Worm (Caenorhabditis elegans): ENCODE measurements around the gene cyp-14A4.

cyp-14A4 gene

DNA sequence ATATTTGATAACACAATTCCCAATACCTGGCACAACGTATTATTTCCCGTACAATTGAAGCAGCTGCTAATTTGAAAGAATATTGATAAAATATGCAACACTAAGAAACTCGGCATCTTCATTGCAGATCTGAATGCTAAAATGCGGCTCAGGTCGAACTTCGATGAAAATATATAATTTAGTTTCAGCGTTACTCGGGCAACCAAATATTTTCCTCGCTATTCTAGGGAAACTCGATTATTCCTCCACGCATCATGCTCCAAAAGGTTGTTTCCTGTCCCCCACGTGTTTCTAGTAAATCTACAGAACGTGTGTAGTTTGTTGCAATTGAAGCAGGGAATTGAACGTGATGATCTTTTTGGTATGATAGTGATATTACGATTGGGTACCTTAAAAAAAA is 34.9 kb downstream of the cyp-14A4 start:
- TF ChIP-seq ces-1 (GFP tag; optimal IDR thresholded peaks at IDR 0.05) (no peak), elt-3 (tag; optimal IDR thresholded peaks at IDR 0.05) (no peak), drap-1 (GFP tag; optimal IDR thresholded peaks at IDR 0.05) (no peak), nhr-237 (tag; optimal IDR thresholded peaks at IDR 0.05) (no peak), M03D4.4 (tag; optimal IDR thresholded peaks at IDR 0.05) (no peak), bed-3 (GFP tag; optimal IDR thresholded peaks at IDR 0.05) (no peak)

- TF ChIP-seq M03D4.4 (tag; optimal IDR thresholded peaks at IDR 0.05) = no peak
- TF ChIP-seq elt-1 (tag; optimal IDR thresholded peaks at IDR 0.05; ENCODE audit: borderline replicate concordance, insufficient read depth) = peak; percentile 38
Observed at ce11 chrX:13248265-13248664, 35.7 kb downstream of the cyp-14A4 start, which contains the start of gene K08H2.7. TSS of gene K08H2.7 (minus strand) at chrX:13248437.

ce11 chrX:13247614-13248013 is 36.4 kb downstream of the cyp-14A4 start:
- TF ChIP-seq cnd-1 (tag; optimal IDR thresholded peaks at IDR 0.05) (no peak), sptf-1 (tag; optimal IDR thresholded peaks at IDR 0.05) (no peak), unc-39 (tag; optimal IDR thresholded peaks at IDR 0.05) (no peak), mab-5 (tag; optimal IDR thresholded peaks at IDR 0.05) (no peak), lin-13 (tag; optimal IDR thresholded peaks at IDR 0.05) (no peak), hlh-1 (tag; optimal IDR thresholded peaks at IDR 0.05) (no peak), bed-3 (GFP tag; optimal IDR thresholded peaks at IDR 0.05) (no peak), unc-62 (GFP tag; optimal IDR thresholded peaks at IDR 0.05) (no peak), zip-8 (tag; optimal IDR thresholded peaks at IDR 0.05) (no peak), unc-120 (tag; optimal IDR thresholded peaks at IDR 0.05; ENCODE audit: poor library complexity, severe bottlenecking) (no peak), mep-1 (tag; optimal IDR thresholded peaks at IDR 0.05) (no peak), nhr-237 (tag; optimal IDR thresholded peaks at IDR 0.05) (no peak), lin-32 (GFP tag; optimal IDR thresholded peaks at IDR 0.05) (no peak)

DNA sequence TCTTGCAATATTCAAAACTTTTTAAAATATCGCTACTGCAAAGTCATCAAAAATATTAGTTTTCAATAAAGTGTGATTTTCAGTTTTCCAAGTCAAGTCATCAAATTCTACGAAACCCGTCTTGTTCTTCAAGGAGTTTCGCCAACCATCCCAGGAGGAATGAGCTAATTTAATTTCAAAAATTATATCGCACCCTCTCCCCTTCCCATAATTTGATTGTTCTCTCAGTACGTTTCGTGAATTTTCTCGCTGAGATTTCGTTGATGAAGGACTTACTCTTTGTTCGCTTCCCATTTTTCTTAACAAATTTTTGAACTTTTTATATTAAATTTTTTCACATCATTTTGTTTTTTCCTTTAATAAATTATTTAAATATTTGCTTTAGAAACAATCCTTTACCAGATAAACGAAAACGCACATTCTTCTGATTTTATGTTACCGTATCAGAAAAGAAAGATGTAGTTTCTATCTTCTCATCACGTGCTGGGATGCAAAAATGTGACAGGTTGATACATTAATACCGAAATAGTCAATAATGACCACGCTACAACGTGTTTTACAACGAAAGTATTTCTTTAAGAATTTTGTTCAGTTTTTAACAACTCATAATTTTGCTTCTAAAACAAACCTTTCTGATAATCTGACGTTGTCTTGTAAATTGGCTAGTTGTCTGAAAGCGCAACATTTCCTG is 37.2 kb downstream of the cyp-14A4 start:
- TF ChIP-seq blmp-1 (tag; optimal IDR thresholded peaks at IDR 0.05) = no peak
- TF ChIP-seq ces-1 (GFP tag; optimal IDR thresholded peaks at IDR 0.05) = peak; percentile 99

- TF ChIP-seq mep-1 (tag; optimal IDR thresholded peaks at IDR 0.05) (no peak), zip-8 (tag; optimal IDR thresholded peaks at IDR 0.05) (no peak), lsy-2 (tag; optimal IDR thresholded peaks at IDR 0.05) (no peak), nhr-2 (tag; optimal IDR thresholded peaks at IDR 0.05) (no peak), mls-2 (tag; optimal IDR thresholded peaks at IDR 0.05) (no peak)
Observed at ce11 chrX:13245090-13245489, 38.9 kb downstream of the cyp-14A4 start, which contains the start of gene hpl-1. TSS of gene hpl-1 (plus strand) at chrX:13245390.

DNA sequence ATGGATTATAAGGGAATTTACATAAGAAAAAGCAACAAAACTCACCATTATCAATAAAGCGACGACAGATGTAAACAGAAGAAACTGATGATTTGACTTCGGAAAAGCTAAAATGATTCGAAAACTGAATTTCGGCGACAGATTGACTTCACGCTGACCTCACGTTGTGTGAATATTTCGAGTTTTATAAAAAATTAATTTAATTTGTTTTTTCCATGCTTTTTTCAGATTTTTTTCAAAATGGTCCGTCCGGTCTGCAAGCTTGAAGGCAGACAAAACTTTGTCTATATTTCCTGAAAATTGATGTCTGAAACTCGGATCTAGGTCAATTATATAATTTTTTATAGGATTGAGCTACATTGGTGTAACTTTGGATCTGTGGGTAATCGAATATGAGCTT is 41.8 kb downstream of the cyp-14A4 start, which contains the start of gene K08H2.5:
Gene K08H2.5, minus strand, starts transcription at position 101 of the 400 bp plus-strand sequence.
- TF ChIP-seq nhr-76 (tag; optimal IDR thresholded peaks at IDR 0.05) (no peak), nhr-12 (tag; optimal IDR thresholded peaks at IDR 0.05) (no peak), elt-3 (tag; optimal IDR thresholded peaks at IDR 0.05) (no peak), hlh-1 (tag; optimal IDR thresholded peaks at IDR 0.05) (no peak), snpc-4 (tag; optimal IDR thresholded peaks at IDR 0.05) (no peak), mls-2 (tag; optimal IDR thresholded peaks at IDR 0.05) (no peak), zip-8 (tag; optimal IDR thresholded peaks at IDR 0.05) (no peak), sem-2 (GFP tag; optimal IDR thresholded peaks at IDR 0.05) (no peak), ceh-39 (tag; optimal IDR thresholded peaks at IDR 0.05) (no peak), mep-1 (tag; optimal IDR thresholded peaks at IDR 0.05) (no peak), drap-1 (GFP tag; optimal IDR thresholded peaks at IDR 0.05) (no peak), tbx-8 (GFP tag; optimal IDR thresholded peaks at IDR 0.05) (no peak), mab-5 (tag; optimal IDR thresholded peaks at IDR 0.05) (no peak), ceh-83 (GFP tag; optimal IDR thresholded peaks at IDR 0.05) (no peak), unc-62 (GFP tag; optimal IDR thresholded peaks at IDR 0.05) (no peak), M03D4.4 (tag; optimal IDR thresholded peaks at IDR 0.05) (no peak), ham-2 (GFP tag; optimal IDR thresholded peaks at IDR 0.05) (no peak)
